Worm (Caenorhabditis elegans): ENCODE measurements around the gene btb-2.

DNA sequence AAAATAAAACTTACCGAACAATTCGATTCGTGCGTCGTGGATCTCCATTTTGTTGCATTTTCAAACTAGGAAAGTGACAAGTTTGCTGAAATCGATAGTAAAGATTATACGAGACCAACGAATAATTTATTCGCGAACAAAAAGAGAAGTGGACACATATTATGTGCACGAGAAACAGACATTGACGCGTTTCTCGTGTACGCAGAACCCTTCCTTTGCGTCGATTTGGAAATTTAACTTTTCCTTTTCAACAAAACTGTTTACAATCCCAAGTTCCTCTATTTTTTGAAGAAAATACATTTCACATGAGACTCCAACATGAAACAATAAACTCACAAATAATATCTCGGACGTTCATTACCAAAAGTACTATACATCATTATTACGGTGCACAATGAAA, 40.9 kb upstream of the btb-2 start, which contains the start of gene K10B2.4:
- TF ChIP-seq bed-3 (GFP tag; optimal IDR thresholded peaks at IDR 0.05) = no peak
- peak; percentile 2 for TF ChIP-seq pha-4 (tag; optimal IDR thresholded peaks at IDR 0.05)
- no peak for TF ChIP-seq nhr-237 (tag; optimal IDR thresholded peaks at IDR 0.05)
